Worm (Caenorhabditis elegans): Measurements from ENCODE around the gene chil-4.

DNA sequence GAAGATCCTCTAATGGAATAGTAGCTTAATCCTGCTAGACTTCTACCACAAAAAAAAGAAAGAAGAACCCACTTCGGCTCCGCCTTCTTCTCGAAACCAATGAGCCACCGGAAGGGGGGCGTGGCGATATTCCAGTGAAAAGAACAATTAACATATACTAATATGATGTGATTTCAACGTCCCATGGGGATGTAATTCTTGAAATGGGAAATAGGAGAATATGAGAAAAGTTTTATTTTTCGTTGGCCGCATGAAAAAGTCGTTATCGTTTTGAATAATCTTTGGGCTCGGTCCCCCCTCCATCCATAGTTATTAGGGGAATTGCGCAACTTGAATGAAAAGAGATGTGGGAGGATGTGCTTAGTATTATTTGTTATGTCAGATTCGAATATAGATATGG, 44.8 kb upstream of the chil-4 start, which contains the start of gene unc-4:
- TF ChIP-seq W03F9.2 (tag; optimal IDR thresholded peaks at IDR 0.05) (no peak), him-1 (tag; optimal IDR thresholded peaks at IDR 0.05) (no peak), dao-5 (tag; optimal IDR thresholded peaks at IDR 0.05) (no peak)

All from whole organism, L4/young adult.